Worm (Caenorhabditis elegans) whole organism, L3 larva: ENCODE measurements around the gene nhr-98.

Experiments
- ZK546.5 ChIP-seq: sonication (generic microtip); optimal IDR thresholded peaks from 2 replicates; lab custom pipeline; 2017; ENCODE audit warnings: missing biosample characterization, missing genetic modification characterization
- fkh-10 ChIP-seq: sonication (generic microtip); optimal IDR thresholded peaks from 2 replicates; lab custom pipeline; 2017; ENCODE audit warnings: missing biosample characterization, missing genetic modification reagents, missing genetic modification characterization
- mdl-1 ChIP-seq: fragments of 150-350 bp; optimal IDR thresholded peaks from 2 replicates; lab custom pipeline; 2014; ENCODE audit warnings: missing biosample characterization, missing genetic modification characterization
- nhr-11 ChIP-seq: fragments of 150-350 bp; optimal IDR thresholded peaks from 2 replicates; lab custom pipeline; 2014; ENCODE audit warnings: missing biosample characterization, missing genetic modification characterization
- nhr-77 ChIP-seq: fragments of 150-350 bp; optimal IDR thresholded peaks from 2 replicates; lab custom pipeline; 2014; ENCODE audit warnings: missing biosample characterization, missing genetic modification characterization
- ztf-4 ChIP-seq: fragments of 150-350 bp; optimal IDR thresholded peaks from 2 replicates; lab custom pipeline; 2014; ENCODE audit warnings: missing biosample characterization, missing genetic modification characterization

DNA sequence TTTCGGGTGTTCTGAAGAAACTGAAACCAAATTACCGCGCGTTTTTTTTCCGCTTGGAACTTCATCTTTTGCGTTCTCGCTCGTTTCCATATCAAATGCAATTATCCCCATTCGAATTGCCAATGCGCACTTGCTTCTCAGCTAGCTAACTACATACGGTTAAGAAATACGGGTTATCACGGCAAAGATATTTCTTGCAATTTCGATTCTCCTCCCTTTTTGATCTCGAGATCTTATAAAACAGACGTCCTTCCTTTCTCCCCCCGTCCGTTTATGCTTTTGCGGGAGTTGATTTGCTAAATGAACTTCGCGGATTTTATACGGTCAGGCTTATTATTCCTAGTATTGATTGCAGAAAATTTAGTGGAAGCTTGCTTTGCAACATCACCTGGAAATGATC lies 24.8 kb upstream of the nhr-98 start, which contains the start of gene B0554.4:
- TF ChIP-seq mdl-1 (tag; lab: Kevin White, UChicago) (no peak), nhr-77 (tag; lab: Kevin White, UChicago) (no peak), nhr-11 (tag; lab: Kevin White, UChicago) (no peak), ZK546.5 (tag; lab: Kevin White, UChicago) (no peak), fkh-10 (GFP tag; lab: Kevin White, UChicago) (no peak), ztf-4 (tag; lab: Kevin White, UChicago) (no peak)
